Worm (Caenorhabditis elegans): Measurements from ENCODE around the gene npp-24.

The npp-24 gene

ce11 chrII:5473946-5474423 is 31.7 kb upstream of the npp-24 start, which contains the start of gene mrps-16 (continued):
- TF ChIP-seq C34F6.9 (tag; optimal IDR thresholded peaks at IDR 0.05) (peak; percentile 64), sma-3 (GFP tag; optimal IDR thresholded peaks at IDR 0.05) (peak; percentile 70)

DNA sequence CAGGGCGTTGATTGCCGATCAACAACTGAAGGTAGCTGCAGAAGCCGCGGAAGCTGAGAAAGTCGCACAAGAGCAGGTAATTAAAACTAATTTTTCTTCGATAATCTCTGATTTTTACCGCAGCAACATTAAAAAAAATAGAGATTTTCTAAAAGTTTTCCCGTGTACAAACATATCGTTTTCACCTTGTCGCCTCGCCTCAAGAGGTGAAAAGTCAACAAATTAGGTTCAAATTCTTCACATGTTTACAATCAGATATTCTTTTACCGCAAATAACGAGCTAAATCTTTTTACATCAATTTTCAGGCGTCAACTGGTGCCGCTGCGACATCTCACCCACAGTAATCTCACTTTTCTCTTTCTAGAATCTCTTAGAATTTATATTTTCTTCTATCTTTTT is 30.7 kb upstream of the npp-24 start, which contains the start of gene ilcr-2:
Gene ilcr-2 (plus strand): TSS at position 301 of the 400 bp plus-strand sequence.
- no peak for TF ChIP-seq sma-3 (GFP tag; optimal IDR thresholded peaks at IDR 0.05)
- TF ChIP-seq C34F6.9 (tag; optimal IDR thresholded peaks at IDR 0.05), result no peak
- TF ChIP-seq elt-1 (tag; optimal IDR thresholded peaks at IDR 0.05), result no peak
- no peak for TF ChIP-seq lin-11 (tag; optimal IDR thresholded peaks at IDR 0.05)
- TF ChIP-seq Y55F3AM.14 (GFP tag; optimal IDR thresholded peaks at IDR 0.05), result no peak
- TF ChIP-seq nhr-77 (tag; optimal IDR thresholded peaks at IDR 0.05), result no peak
- TF ChIP-seq aly-2 (tag; optimal IDR thresholded peaks at IDR 0.05), result no peak
- TF ChIP-seq nhr-11 (tag; optimal IDR thresholded peaks at IDR 0.05), result no peak
- no peak for TF ChIP-seq ztf-4 (tag; optimal IDR thresholded peaks at IDR 0.05)
- no peak for TF ChIP-seq nhr-12 (tag; optimal IDR thresholded peaks at IDR 0.05)

DNA sequence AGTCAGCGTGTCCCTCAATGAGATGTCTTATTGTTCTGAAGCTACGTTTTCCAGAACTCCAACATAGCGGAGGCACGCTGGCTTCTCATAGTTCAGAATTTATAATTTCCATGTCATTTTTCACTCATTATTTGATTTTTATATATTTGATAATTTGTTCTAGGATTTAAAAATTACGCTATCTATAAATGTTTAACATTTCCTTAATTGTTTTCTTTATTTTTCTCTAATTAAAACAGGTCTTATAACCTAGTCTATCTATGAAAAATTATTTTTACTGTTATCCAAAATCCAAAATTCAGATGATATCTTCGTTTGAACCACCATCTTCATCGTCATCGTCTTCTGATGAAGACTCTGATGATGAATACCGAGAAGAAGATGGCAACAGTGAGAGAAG is 27.4 kb upstream of the npp-24 start, which contains the start of gene F56D1.1:
Gene F56D1.1 (plus strand): TSS at position 301 of the 400 bp plus-strand sequence.
- no peak for TF ChIP-seq nhr-12 (tag; optimal IDR thresholded peaks at IDR 0.05)
- no peak for TF ChIP-seq mdl-1 (tag; optimal IDR thresholded peaks at IDR 0.05)
- no peak for TF ChIP-seq elt-3 (tag; optimal IDR thresholded peaks at IDR 0.05)
- TF ChIP-seq nhr-23 (tag; optimal IDR thresholded peaks at IDR 0.05), result no peak
- TF ChIP-seq ztf-1 (GFP tag; conservative IDR thresholded peaks at IDR 0.05), result no peak
- TF ChIP-seq lin-13 (GFP tag; optimal IDR thresholded peaks at IDR 0.05), result no peak
- TF ChIP-seq skn-1 (tag; optimal IDR thresholded peaks at IDR 0.05), result no peak

DNA sequence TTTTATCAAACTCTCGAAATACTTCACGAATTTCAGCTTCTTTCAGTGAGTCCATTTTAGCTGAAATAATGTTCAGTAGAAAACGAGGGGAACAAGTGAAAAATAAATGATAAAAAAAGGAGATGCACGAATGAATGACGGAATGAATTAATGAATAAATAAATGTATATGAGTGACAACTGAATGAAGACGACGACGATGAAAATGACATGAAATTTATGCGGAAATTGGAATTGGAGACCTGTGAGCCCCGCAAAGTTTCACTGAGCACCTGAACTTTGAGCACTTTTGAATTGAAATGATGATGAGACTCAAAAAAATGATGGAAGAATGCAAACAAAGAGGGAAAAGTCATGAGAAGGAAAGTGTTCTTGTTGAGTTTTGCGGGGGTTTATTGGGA is 23.7 kb upstream of the npp-24 start, which contains the start of gene cal-8:
Gene cal-8 (minus strand): TSS at position 60 of the 400 bp plus-strand sequence.
- TF ChIP-seq F13H6.1 (tag; optimal IDR thresholded peaks at IDR 0.05), result no peak
- TF ChIP-seq snpc-4 (tag; optimal IDR thresholded peaks at IDR 0.05), result no peak
- no peak for TF ChIP-seq unc-55 (GFP tag; optimal IDR thresholded peaks at IDR 0.05)
- no peak for TF ChIP-seq sma-9 (GFP tag; optimal IDR thresholded peaks at IDR 0.05)
- no peak for TF ChIP-seq sma-9 (tag; optimal IDR thresholded peaks at IDR 0.05)
- TF ChIP-seq Y55F3AM.14 (GFP tag; optimal IDR thresholded peaks at IDR 0.05), result no peak
- no peak for TF ChIP-seq peb-1 (tag; optimal IDR thresholded peaks at IDR 0.05)
- no peak for TF ChIP-seq skn-1 (tag; optimal IDR thresholded peaks at IDR 0.05)
- no peak for TF ChIP-seq aly-2 (tag; optimal IDR thresholded peaks at IDR 0.05)
- TF ChIP-seq sma-3 (GFP tag; optimal IDR thresholded peaks at IDR 0.05), result no peak
- TF ChIP-seq ztf-4 (tag; optimal IDR thresholded peaks at IDR 0.05), result no peak
- no peak for TF ChIP-seq blmp-1 (tag; optimal IDR thresholded peaks at IDR 0.05; ENCODE audit: insufficient read depth)
- TF ChIP-seq ztf-1 (GFP tag; conservative IDR thresholded peaks at IDR 0.05), result no peak
- no peak for TF ChIP-seq elt-3 (tag; optimal IDR thresholded peaks at IDR 0.05)
- TF ChIP-seq lsy-2 (tag; optimal IDR thresholded peaks at IDR 0.05), result no peak

DNA sequence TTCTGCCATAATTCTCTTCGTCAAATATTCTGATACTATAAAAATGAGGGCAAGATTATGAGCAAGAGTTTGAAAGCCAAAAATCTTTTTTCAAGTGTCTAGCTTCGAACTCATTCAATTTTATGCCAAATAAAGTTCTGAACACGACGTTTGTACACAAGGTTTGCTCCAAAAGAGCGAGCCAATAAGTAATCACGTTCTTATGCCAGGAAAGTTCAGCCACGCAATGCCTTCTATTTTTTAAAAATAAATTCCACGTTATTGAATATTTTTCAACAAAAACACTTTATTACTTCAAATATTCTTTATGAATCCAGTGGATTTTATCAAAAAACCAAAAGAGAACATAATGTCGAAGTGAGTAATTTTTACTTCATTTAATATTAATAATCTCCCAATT is 17.8 kb upstream of the npp-24 start, which contains the start of gene nep-5:
Gene nep-5 (plus strand): TSS at position 301 of the 400 bp plus-strand sequence.
- TF ChIP-seq nhr-12 (tag; optimal IDR thresholded peaks at IDR 0.05), result no peak
- TF ChIP-seq snpc-4 (tag; optimal IDR thresholded peaks at IDR 0.05), result no peak
- TF ChIP-seq lin-13 (GFP tag; optimal IDR thresholded peaks at IDR 0.05), result no peak
- TF ChIP-seq alr-1 (tag; optimal IDR thresholded peaks at IDR 0.05), result no peak
- no peak for TF ChIP-seq crh-2 (tag; optimal IDR thresholded peaks at IDR 0.05)
- no peak for TF ChIP-seq nhr-11 (tag; optimal IDR thresholded peaks at IDR 0.05)
- no peak for TF ChIP-seq ceh-82 (tag; optimal IDR thresholded peaks at IDR 0.05)
- TF ChIP-seq gmeb-1 (tag; optimal IDR thresholded peaks at IDR 0.05), result no peak
- TF ChIP-seq unc-62 (GFP tag; optimal IDR thresholded peaks at IDR 0.05), result no peak
- TF ChIP-seq sma-3 (GFP tag; optimal IDR thresholded peaks at IDR 0.05), result no peak
- TF ChIP-seq mdl-1 (tag; optimal IDR thresholded peaks at IDR 0.05), result no peak
- no peak for TF ChIP-seq mbf-1 (tag; optimal IDR thresholded peaks at IDR 0.05)
- no peak for TF ChIP-seq nhr-23 (tag; optimal IDR thresholded peaks at IDR 0.05)

ce11 chrII:5494405-5494804 is 11.3 kb upstream of the npp-24 start, which contains the start of gene F12A10.6:
Gene F12A10.6 (minus strand): TSS chrII:5494505.
- TF ChIP-seq ztf-1 (GFP tag; conservative IDR thresholded peaks at IDR 0.05), result no peak
- TF ChIP-seq blmp-1 (tag; optimal IDR thresholded peaks at IDR 0.05; ENCODE audit: insufficient read depth), result no peak
- no peak for TF ChIP-seq mdl-1 (tag; optimal IDR thresholded peaks at IDR 0.05)
- TF ChIP-seq elt-3 (tag; optimal IDR thresholded peaks at IDR 0.05), result no peak
- TF ChIP-seq alr-1 (tag; optimal IDR thresholded peaks at IDR 0.05), result no peak
- TF ChIP-seq lin-11 (tag; optimal IDR thresholded peaks at IDR 0.05), result no peak
- TF ChIP-seq aly-2 (tag; optimal IDR thresholded peaks at IDR 0.05), result no peak
- TF ChIP-seq C34F6.9 (tag; optimal IDR thresholded peaks at IDR 0.05), result no peak
- no peak for TF ChIP-seq ZK546.5 (tag; optimal IDR thresholded peaks at IDR 0.05)
- TF ChIP-seq snpc-4 (tag; optimal IDR thresholded peaks at IDR 0.05), result no peak
